Fruit fly (Drosophila melanogaster): ENCODE measurements around the gene Grl36b.
A peak's percentile ranks its signal among the peaks of the same experiment; 100 is the strongest.

The Grl36b gene

DNA sequence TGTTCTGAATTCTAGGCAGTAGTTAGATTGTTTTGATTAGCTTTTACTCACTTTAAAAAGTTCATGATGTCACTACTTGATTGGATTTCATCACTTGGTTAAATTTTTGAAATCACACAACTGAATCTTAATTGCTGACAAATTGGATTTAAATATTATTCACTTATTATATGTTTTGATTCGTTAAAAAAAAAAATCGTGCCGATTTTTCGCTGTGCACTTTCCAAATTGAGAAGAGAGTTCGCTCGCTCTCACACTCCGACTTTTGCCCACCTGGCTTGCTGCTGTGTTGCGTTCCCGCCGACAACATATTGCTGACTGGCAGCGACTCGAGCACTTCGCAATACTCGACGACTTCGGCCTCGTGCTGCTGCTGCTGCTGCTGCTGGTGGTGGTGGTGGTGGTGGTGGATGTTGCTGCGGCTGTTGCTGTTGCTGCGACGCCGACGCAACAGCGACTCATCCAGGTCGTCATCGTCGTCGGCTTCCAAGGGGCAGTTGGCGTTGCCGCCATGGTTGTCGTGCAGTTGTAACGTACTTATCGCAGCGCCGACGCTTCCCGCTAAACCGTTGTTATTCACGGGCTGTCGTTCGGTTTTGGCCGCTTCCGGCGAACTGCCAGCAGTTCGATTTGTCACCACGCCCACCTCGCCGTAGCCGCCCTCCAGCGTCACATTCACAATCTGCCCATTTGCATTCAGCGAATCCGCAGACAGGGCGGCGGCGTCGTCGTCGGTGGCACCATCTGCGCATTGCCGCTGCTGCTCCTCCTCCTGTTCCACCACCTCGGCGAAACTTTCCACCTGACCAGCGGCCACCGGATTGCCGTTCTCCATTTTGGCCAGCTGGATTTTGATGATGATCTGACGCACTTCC, 16.2 kb upstream of the Grl36b start (continued):
- TF ChIP-seq mam (GFP tag; optimal IDR thresholded peaks at IDR 0.05) (peak; percentile 35), gro (GFP tag; optimal IDR thresholded peaks at IDR 0.05) (peak; percentile 63), CG3407 (GFP tag; optimal IDR thresholded peaks at IDR 0.05) (peak; percentile 36), CG12299 (tag; optimal IDR thresholded peaks at IDR 0.05) (no peak), HHEX (GFP tag; optimal IDR thresholded peaks at IDR 0.05) (peak; percentile 66), Kr (GFP tag; optimal IDR thresholded peaks at IDR 0.05) (no peak), Oaz (GFP tag; IDR thresholded peaks at IDR 0.05) (0 out of 2 replicates have a peak, but pooled peaks have one; percentile 14), odd (GFP tag; optimal IDR thresholded peaks at IDR 0.05) (peak; percentile 49), scrt (GFP tag; optimal IDR thresholded peaks at IDR 0.05) (peak; percentile 64), Dad (GFP tag; optimal IDR thresholded peaks at IDR 0.05) (no peak), CG18262 (tag; optimal IDR thresholded peaks at IDR 0.05) (peak; percentile 75), Lhr (GFP tag; optimal IDR thresholded peaks at IDR 0.05) (no peak), BtbVII (GFP tag; optimal IDR thresholded peaks at IDR 0.05) (peak; percentile 66), CG1024 (GFP tag; IDR thresholded peaks at IDR 0.05) (no peak), sens (GFP tag) (peak; percentile 90), CG10366 (GFP tag; IDR thresholded peaks at IDR 0.05) (peak; percentile 42), CG1647 (GFP tag; optimal IDR thresholded peaks at IDR 0.05) (peak; percentile 22), ATbp (GFP tag; optimal IDR thresholded peaks at IDR 0.05) (peak; percentile 73), CG9437 (GFP tag; optimal IDR thresholded peaks at IDR 0.05) (peak; percentile 63), amos (GFP tag; IDR thresholded peaks at IDR 0.05; ENCODE audit: partially characterized antibody) (no peak; the same call in 1 of the 2 replicates), mirr (GFP tag; optimal IDR thresholded peaks at IDR 0.05) (peak; percentile 51), bbx (GFP tag; IDR thresholded peaks at IDR 0.05; ENCODE audit: partially characterized antibody) (peak; percentile 47; the same call in 1 of the 2 replicates), HmgZ (tag; optimal IDR thresholded peaks at IDR 0.05) (peak; percentile 24), lola (GFP tag; optimal IDR thresholded peaks at IDR 0.05) (peak in 1 of 3 experiments; percentile 39), Lim3 (GFP tag; IDR thresholded peaks at IDR 0.05) (no peak), zen (tag; optimal IDR thresholded peaks at IDR 0.05) (peak; percentile 32), Rx (GFP tag; IDR thresholded peaks at IDR 0.05) (peak; percentile 43), CG15696 (tag; optimal IDR thresholded peaks at IDR 0.05) (peak; percentile 27), CG14441 (GFP tag; IDR thresholded peaks at IDR 0.05) (peak; percentile 51), tna (GFP tag; IDR thresholded peaks at IDR 0.05; ENCODE audit: partially characterized antibody) (no peak), CG14860 (GFP tag; IDR thresholded peaks at IDR 0.05; ENCODE audit: partially characterized antibody) (no peak), CHES-1-like (GFP tag; optimal IDR thresholded peaks at IDR 0.05) (peak; percentile 39), chn (GFP tag; optimal IDR thresholded peaks at IDR 0.05) (peak; percentile 55), Rfx (GFP tag; IDR thresholded peaks at IDR 0.05) (peak; percentile 60), CG17912 (GFP tag; optimal IDR thresholded peaks at IDR 0.05) (no peak), emc (GFP tag; optimal IDR thresholded peaks at IDR 0.05) (peak; percentile 10), zen2 (GFP tag; IDR thresholded peaks at IDR 0.05; ENCODE audit: partially characterized antibody) (no peak), twi (tag; optimal IDR thresholded peaks at IDR 0.05) (peak; percentile 2), gcm (GFP tag; optimal IDR thresholded peaks at IDR 0.05) (peak; percentile 59), org-1 (GFP tag; optimal IDR thresholded peaks at IDR 0.05) (peak; percentile 57), caup (GFP tag; optimal IDR thresholded peaks at IDR 0.05; ENCODE audit: severe bottlenecking) (peak; percentile 49), CG10959 (GFP tag; IDR thresholded peaks at IDR 0.05) (no peak), ewg (GFP tag; optimal IDR thresholded peaks at IDR 0.05) (peak; percentile 50), NfI (GFP tag; optimal IDR thresholded peaks at IDR 0.05) (peak; percentile 65), gsb-n (tag; optimal IDR thresholded peaks at IDR 0.05) (peak; percentile 36), CG32767 (GFP tag; IDR thresholded peaks at IDR 0.05) (peak; percentile 60; the same call in 1 of the 2 replicates), Aef1 (GFP tag; IDR thresholded peaks at IDR 0.05) (no peak), CG11085 (GFP tag; IDR thresholded peaks at IDR 0.05) (no peak)
